Fruit fly (Drosophila melanogaster) whole organism, prepupa: Measurements from ENCODE around the gene Alp10.

Experiments
- Blimp-1 ChIP-seq: fragments of 200-800 bp; sonication (Bioruptor generic); optimal IDR thresholded peaks from 3 replicates; lab custom pipeline; 2017; ENCODE audit warnings: missing biosample characterization, missing genetic modification characterization, mild to moderate bottlenecking, moderate library complexity, missing genetic modification reagents
- CG10669 ChIP-seq: fragments of 200-800 bp; sonication (Bioruptor generic); optimal IDR thresholded peaks from 3 replicates; lab custom pipeline; 2018; ENCODE audit warnings: missing biosample characterization, mild to moderate bottlenecking, missing genetic modification characterization, moderate library complexity
- CG11902 ChIP-seq: fragments of 200-800 bp; sonication (Bioruptor generic); optimal IDR thresholded peaks from 3 replicates; lab custom pipeline; 2016; ENCODE audit warnings: missing biosample characterization, missing genetic modification characterization
- CG15336 ChIP-seq: fragments of 200-800 bp; sonication (Bioruptor generic); IDR thresholded peaks from 2 replicates; pipeline ENCODE4 v1.3.6; 2022; ENCODE audit warnings: missing biosample characterization, missing genetic modification characterization
- CG1621 ChIP-seq: fragments of 200-800 bp; sonication (Bioruptor generic); optimal IDR thresholded peaks from 3 replicates; lab custom pipeline; 2018; ENCODE audit warnings: missing biosample characterization, mild to moderate bottlenecking, missing genetic modification characterization
- CG16779 ChIP-seq: fragments of 200-800 bp; sonication (Bioruptor generic); optimal IDR thresholded peaks from 3 replicates; lab custom pipeline; 2017; ENCODE audit warnings: missing biosample characterization, mild to moderate bottlenecking, missing genetic modification characterization
- CG3032 ChIP-seq: fragments of 200-800 bp; optimal IDR thresholded peaks from 2 replicates; lab custom pipeline; 2019; ENCODE audit warnings: missing biosample characterization, mild to moderate bottlenecking, missing genetic modification characterization, moderate library complexity
- CG31627 ChIP-seq: fragments of 200-800 bp; sonication (Bioruptor generic); optimal IDR thresholded peaks from 3 replicates; lab custom pipeline; 2016; ENCODE audit warnings: missing biosample characterization, missing genetic modification characterization
- CG34406 ChIP-seq: fragments of 200-800 bp; sonication (Bioruptor generic); optimal IDR thresholded peaks from 3 replicates; lab custom pipeline; 2016; ENCODE audit warnings: missing biosample characterization, missing genetic modification characterization
- CG3919 ChIP-seq: fragments of 200-800 bp; sonication (Bioruptor generic); optimal IDR thresholded peaks from 3 replicates; lab custom pipeline; 2016; ENCODE audit warnings: missing biosample characterization, missing genetic modification characterization
- CG4318 ChIP-seq: fragments of 200-800 bp; sonication (Bioruptor generic); optimal IDR thresholded peaks from 3 replicates; lab custom pipeline; 2017; ENCODE audit warnings: missing biosample characterization, mild to moderate bottlenecking, missing genetic modification characterization
- CG6163 ChIP-seq: fragments of 200-800 bp; sonication (Bioruptor generic); IDR thresholded peaks from 3 replicates; pipeline ENCODE4 v1.3.6; 2022; ENCODE audit warnings: missing biosample characterization, missing genetic modification characterization
- CG6276 ChIP-seq: fragments of 200-800 bp; sonication (Bioruptor generic); optimal IDR thresholded peaks from 2 replicates; lab custom pipeline; 2017; ENCODE audit warnings: missing biosample characterization, mild to moderate bottlenecking, missing genetic modification characterization
- CG6792 ChIP-seq: fragments of 200-800 bp; sonication (Bioruptor generic); optimal IDR thresholded peaks from 3 replicates; lab custom pipeline; 2016; ENCODE audit warnings: missing biosample characterization, missing genetic modification characterization
- CG6808 ChIP-seq: fragments of 200-800 bp; sonication (Bioruptor generic); optimal IDR thresholded peaks from 3 replicates; lab custom pipeline; 2017; ENCODE audit warnings: missing biosample characterization, missing genetic modification characterization, mild to moderate bottlenecking, moderate library complexity, missing genetic modification reagents
- CG6854 ChIP-seq: fragments of 200-800 bp; sonication (Bioruptor generic); optimal IDR thresholded peaks from 2 replicates; lab custom pipeline; 2017; ENCODE audit warnings: missing biosample characterization, mild to moderate bottlenecking, missing genetic modification characterization
- CG7368 ChIP-seq: fragments of 200-800 bp; sonication (Bioruptor generic); optimal IDR thresholded peaks from 3 replicates; lab custom pipeline; 2016; ENCODE audit warnings: missing biosample characterization, missing genetic modification characterization
- CG8119 ChIP-seq: fragments of 200-800 bp; sonication (Bioruptor generic); IDR thresholded peaks from 3 replicates; pipeline ENCODE4 v1.3.6; 2022; ENCODE audit warnings: missing biosample characterization, missing genetic modification characterization
- CG8319 ChIP-seq: fragments of 200-800 bp; sonication (Bioruptor generic); optimal IDR thresholded peaks from 3 replicates; lab custom pipeline; 2016; ENCODE audit warnings: missing biosample characterization, missing genetic modification characterization
- CG8632 ChIP-seq: fragments of 200-800 bp; sonication (Bioruptor generic); optimal IDR thresholded peaks from 3 replicates; lab custom pipeline; 2016; ENCODE audit warnings: missing biosample characterization, missing genetic modification characterization
- CG9139 ChIP-seq: fragments of 200-800 bp; sonication (Bioruptor generic); optimal IDR thresholded peaks from 3 replicates; lab custom pipeline; 2017; ENCODE audit warnings: missing biosample characterization, mild to moderate bottlenecking, missing genetic modification characterization
- Eip75B ChIP-seq: fragments of 200-800 bp; sonication (Bioruptor generic); optimal IDR thresholded peaks from 3 replicates; lab custom pipeline; 2016; ENCODE audit warnings: missing biosample characterization, missing genetic modification characterization
- Eip78C ChIP-seq: fragments of 200-800 bp; sonication (Bioruptor generic); peaks from one replicate; lab custom pipeline; 2016; ENCODE audit warnings: missing biosample characterization, missing genetic modification characterization
- Eip93F ChIP-seq: fragments of 200-800 bp; sonication (Bioruptor generic); optimal IDR thresholded peaks from 2 replicates; lab custom pipeline; 2016; ENCODE audit warnings: missing biosample characterization, mild to moderate bottlenecking, missing genetic modification characterization
- Ets21C ChIP-seq: fragments of 200-800 bp; sonication (Bioruptor generic); optimal IDR thresholded peaks from 3 replicates; lab custom pipeline; 2016; ENCODE audit warnings: missing biosample characterization, missing genetic modification characterization
- Ets96B ChIP-seq: fragments of 200-800 bp; optimal IDR thresholded peaks from 2 replicates; lab custom pipeline; 2019; ENCODE audit warnings: missing biosample characterization, mild to moderate bottlenecking, missing genetic modification characterization, moderate library complexity
- Gug ChIP-seq: fragments of 200-800 bp; sonication (Bioruptor generic); IDR thresholded peaks from 2 replicates; pipeline ENCODE4 v1.3.6; 2022; ENCODE audit warnings: missing biosample characterization, missing genetic modification characterization
- Hr38 ChIP-seq: sonication (Bioruptor generic); optimal IDR thresholded peaks from 2 replicates; lab custom pipeline; 2016; ENCODE audit warnings: missing biosample characterization, missing genetic modification characterization
- Hr39 ChIP-seq: fragments of 200-800 bp; sonication (Bioruptor generic); optimal IDR thresholded peaks from 2 replicates; lab custom pipeline; 2016; ENCODE audit warnings: missing biosample characterization, missing genetic modification characterization
- Lpt ChIP-seq: fragments of 200-800 bp; sonication (Bioruptor generic); optimal IDR thresholded peaks from 3 replicates; lab custom pipeline; 2016; ENCODE audit warnings: missing biosample characterization, missing genetic modification characterization
- Met ChIP-seq: fragments of 200-800 bp; sonication (Bioruptor generic); optimal IDR thresholded peaks from 3 replicates; lab custom pipeline; 2016; ENCODE audit warnings: missing biosample characterization, missing genetic modification characterization
- OdsH ChIP-seq: fragments of 200-800 bp; sonication (Bioruptor generic); optimal IDR thresholded peaks from 3 replicates; lab custom pipeline; 2016; ENCODE audit warnings: missing biosample characterization, missing genetic modification characterization
- Smox ChIP-seq: fragments of 200-800 bp; sonication (Bioruptor generic); optimal IDR thresholded peaks from 3 replicates; lab custom pipeline; 2016; ENCODE audit warnings: missing biosample characterization, missing genetic modification characterization
- Sox102F ChIP-seq: fragments of 200-800 bp; sonication (Bioruptor generic); optimal IDR thresholded peaks from 2 replicates; lab custom pipeline; 2016; ENCODE audit warnings: missing biosample characterization, mild to moderate bottlenecking, missing genetic modification characterization
- Sox14 ChIP-seq: fragments of 200-800 bp; sonication (Bioruptor generic); optimal IDR thresholded peaks from 3 replicates; lab custom pipeline; 2016; ENCODE audit warnings: missing biosample characterization, missing genetic modification characterization
- Sox15 ChIP-seq: fragments of 200-800 bp; sonication (Bioruptor generic); optimal IDR thresholded peaks from 3 replicates; lab custom pipeline; 2016; ENCODE audit warnings: missing biosample characterization, missing genetic modification characterization
- achi ChIP-seq: fragments of 200-800 bp; sonication (Bioruptor generic); optimal IDR thresholded peaks from 3 replicates; lab custom pipeline; 2016; ENCODE audit warnings: missing biosample characterization, missing genetic modification characterization
- acj6 ChIP-seq: fragments of 200-800 bp; sonication (Bioruptor generic); optimal IDR thresholded peaks from 3 replicates; lab custom pipeline; 2016; ENCODE audit warnings: missing biosample characterization, missing genetic modification characterization
- cyc ChIP-seq: fragments of 200-800 bp; sonication (Bioruptor generic); optimal IDR thresholded peaks from 3 replicates; lab custom pipeline; 2016; ENCODE audit warnings: missing biosample characterization, missing genetic modification characterization
- dac ChIP-seq: fragments of 200-800 bp; sonication (Bioruptor generic); optimal IDR thresholded peaks from 2 replicates; lab custom pipeline; 2017; ENCODE audit warnings: missing biosample characterization, mild to moderate bottlenecking, missing genetic modification characterization
- dsx ChIP-seq: fragments of 200-800 bp; optimal IDR thresholded peaks from 3 replicates; lab custom pipeline; 2019; ENCODE audit warnings: missing biosample characterization, mild to moderate bottlenecking, missing genetic modification characterization, moderate library complexity; ENCODE audit not compliant: poor library complexity, severe bottlenecking
- eg ChIP-seq: fragments of 200-800 bp; sonication (Bioruptor generic); IDR thresholded peaks from 3 replicates; pipeline ENCODE4 v1.3.6; 2022; ENCODE audit warnings: missing biosample characterization, missing genetic modification characterization
- esn ChIP-seq: fragments of 200-800 bp; sonication (Bioruptor generic); optimal IDR thresholded peaks from 2 replicates; lab custom pipeline; 2016; ENCODE audit warnings: missing biosample characterization, mild to moderate bottlenecking, missing genetic modification characterization, moderate library complexity
- fd59A ChIP-seq: fragments of 200-800 bp; sonication (Bioruptor generic); optimal IDR thresholded peaks from 2 replicates; lab custom pipeline; 2017; ENCODE audit warnings: missing biosample characterization, mild to moderate bottlenecking, missing genetic modification characterization, missing genetic modification reagents
- fd85E ChIP-seq: fragments of 200-800 bp; sonication (Bioruptor generic); optimal IDR thresholded peaks from 3 replicates; lab custom pipeline; 2016; ENCODE audit warnings: missing biosample characterization, missing genetic modification characterization
- fkh ChIP-seq: fragments of 200-800 bp; sonication (Bioruptor generic); optimal IDR thresholded peaks from 3 replicates; lab custom pipeline; 2017; ENCODE audit warnings: missing biosample characterization, mild to moderate bottlenecking, missing genetic modification characterization, moderate library complexity
- lz ChIP-seq: fragments of 200-800 bp; sonication (Bioruptor generic); optimal IDR thresholded peaks from 3 replicates; lab custom pipeline; 2016; ENCODE audit warnings: missing biosample characterization, missing genetic modification characterization
- net ChIP-seq: fragments of 200-800 bp; sonication (Bioruptor generic); optimal IDR thresholded peaks from 3 replicates; lab custom pipeline; 2016; ENCODE audit warnings: missing biosample characterization, missing genetic modification characterization
- salr ChIP-seq, 2 experiments: fragments of 200-800 bp; sonication (Bioruptor generic); optimal IDR thresholded peaks; 3 replicates each; lab custom pipeline; 2016 to 2018; ENCODE audit warnings: missing biosample characterization in 2 of 2, missing genetic modification characterization in 2 of 2, mild to moderate bottlenecking in 1 of 2
- spab ChIP-seq: fragments of 200-800 bp; sonication (Bioruptor generic); optimal IDR thresholded peaks from 2 replicates; lab custom pipeline; 2017; ENCODE audit warnings: missing biosample characterization, mild to moderate bottlenecking, missing genetic modification characterization, missing genetic modification reagents
- ss ChIP-seq, 2 experiments: fragments of 200-800 bp; sonication (Bioruptor generic); optimal IDR thresholded peaks; 2 replicates in 1 of 2; 3 replicates in 1 of 2; lab custom pipeline; 2017 to 2018; ENCODE audit warnings: mild to moderate bottlenecking in 2 of 2, missing biosample characterization in 2 of 2, missing genetic modification characterization in 2 of 2, moderate library complexity in 1 of 2
- svp ChIP-seq: fragments of 200-800 bp; sonication (Bioruptor generic); peaks from one replicate; lab custom pipeline; 2016; ENCODE audit warnings: missing biosample characterization, missing genetic modification characterization

Gene Alp10

DNA sequence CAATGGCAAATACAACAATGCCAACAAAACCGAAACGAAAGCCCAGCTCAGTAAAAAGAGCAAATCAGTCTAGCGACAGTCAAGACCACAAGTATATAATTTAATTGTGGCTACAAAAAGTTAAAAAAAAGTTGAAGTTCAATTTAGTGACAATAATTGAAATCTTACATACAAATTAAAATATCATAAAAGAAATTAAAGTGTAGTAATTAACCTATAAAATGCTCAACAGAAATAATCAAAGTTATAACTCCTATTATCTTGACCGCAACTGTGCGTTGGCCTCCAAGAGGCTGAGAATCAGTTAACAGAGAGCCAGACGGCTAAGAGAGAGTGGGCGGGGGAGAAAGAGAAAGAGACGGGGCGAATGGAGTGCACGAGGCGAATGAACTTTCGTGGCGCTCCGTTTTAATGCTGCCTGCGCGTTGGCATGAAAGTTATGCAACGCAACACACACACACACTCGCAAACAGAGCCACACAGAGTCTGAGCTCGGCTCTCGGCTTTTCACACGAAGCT is 16.7 kb upstream of the Alp10 start:
- peak; percentile 94 for TF ChIP-seq achi (GFP tag; lab: Kevin White, UChicago)
- TF ChIP-seq Hr39: peak; percentile 91
- peak; percentile 83 for TF ChIP-seq CG7368 (GFP tag; lab: Kevin White, UChicago)
- TF ChIP-seq CG16779 (tag; lab: Kevin White, UChicago): peak; percentile 82
- peak; percentile 98 for TF ChIP-seq Blimp-1
- TF ChIP-seq CG8632 (GFP tag; lab: Kevin White, UChicago): peak; percentile 87
- peak; percentile 67 for TF ChIP-seq CG8319
- TF ChIP-seq CG8119 (GFP tag; lab: Robert Waterston, UW): peak; percentile 98
- peak; percentile 95 for TF ChIP-seq Lpt (GFP tag; lab: Kevin White, UChicago)
- TF ChIP-seq CG6276 (GFP tag; lab: Kevin White, UChicago): peak; percentile 96
- TF ChIP-seq Eip75B (GFP tag; lab: Kevin White, UChicago): peak; percentile 91
- peak; percentile 93 for TF ChIP-seq CG34406 (GFP tag; lab: Kevin White, UChicago)
- peak; percentile 79 for TF ChIP-seq Sox15
- TF ChIP-seq Eip93F (GFP tag; lab: Kevin White, UChicago): peak; percentile 84
- peak; percentile 53 for TF ChIP-seq fd59A (GFP tag; lab: Kevin White, UChicago)
- TF ChIP-seq CG31627 (GFP tag; lab: Kevin White, UChicago): peak; percentile 92
- TF ChIP-seq CG3919 (GFP tag; lab: Kevin White, UChicago): peak; percentile 95
- TF ChIP-seq dac (GFP tag; lab: Kevin White, UChicago): peak; percentile 84
- TF ChIP-seq ss (GFP tag; optimal IDR thresholded peaks at IDR 0.05; lab: Kevin White, UChicago): peak; percentile 75 to 76
- TF ChIP-seq Ets21C (GFP tag; lab: Kevin White, UChicago): peak; percentile 84
- TF ChIP-seq dsx (GFP tag; lab: Kevin White, UChicago): peak; percentile 83
- peak; percentile 98 for TF ChIP-seq esn (GFP tag; lab: Kevin White, UChicago)
- peak; percentile 98 for TF ChIP-seq Eip78C (GFP tag; lab: Kevin White, UChicago)
- TF ChIP-seq CG11902 (GFP tag; lab: Kevin White, UChicago): peak; percentile 76
- peak; percentile 66 for TF ChIP-seq CG1621 (tag; lab: Kevin White, UChicago)
- peak; percentile 14 for TF ChIP-seq fkh (GFP tag; lab: Kevin White, UChicago)
- TF ChIP-seq Sox14: peak; percentile 92
- TF ChIP-seq fd85E (GFP tag; lab: Kevin White, UChicago): peak; percentile 72
- TF ChIP-seq net: peak; percentile 92
- TF ChIP-seq acj6 (GFP tag; lab: Kevin White, UChicago): peak; percentile 92
- peak; percentile 67 for TF ChIP-seq CG6808
- peak; percentile 81 for TF ChIP-seq CG3032 (tag; lab: Kevin White, UChicago)
- peak; percentile 95 for TF ChIP-seq CG6854 (GFP tag; lab: Kevin White, UChicago)
- TF ChIP-seq lz (GFP tag; lab: Kevin White, UChicago): peak; percentile 95
- TF ChIP-seq svp (GFP tag; lab: Kevin White, UChicago): peak; percentile 99
- peak; percentile 92 for TF ChIP-seq cyc (GFP tag; lab: Kevin White, UChicago)
- TF ChIP-seq CG10669 (GFP tag; lab: Kevin White, UChicago): peak; percentile 73
- TF ChIP-seq Smox (GFP tag; lab: Kevin White, UChicago): peak; percentile 95
- TF ChIP-seq Hr38 (GFP tag; lab: Kevin White, UChicago): no peak
- peak; percentile 91 for TF ChIP-seq CG6792
- peak; percentile 93 for TF ChIP-seq CG6163 (GFP tag; lab: Robert Waterston, UW)
- TF ChIP-seq CG4318 (GFP tag; lab: Kevin White, UChicago): peak; percentile 93
- peak; percentile 98 for TF ChIP-seq CG15336 (GFP tag; lab: Robert Waterston, UW)
- peak; percentile 71 for TF ChIP-seq spab (GFP tag; lab: Kevin White, UChicago)
- peak; percentile 60 for TF ChIP-seq CG9139 (GFP tag; lab: Kevin White, UChicago)
- TF ChIP-seq OdsH (GFP tag; lab: Kevin White, UChicago): peak; percentile 93
- peak; percentile 96 for TF ChIP-seq eg
- peak; percentile 26 to 94 for TF ChIP-seq salr (GFP tag; optimal IDR thresholded peaks at IDR 0.05; lab: Kevin White, UChicago)
- TF ChIP-seq Sox102F (GFP tag; lab: Kevin White, UChicago): peak; percentile 97
- TF ChIP-seq Gug (GFP tag; lab: Robert Waterston, UW): peak; percentile 91
- TF ChIP-seq Met: peak; percentile 97
- TF ChIP-seq Ets96B (tag; lab: Kevin White, UChicago): peak; percentile 82
